Worm (Caenorhabditis elegans): ENCODE measurements around the gene nhx-2.

Gene nhx-2

ce11 chrII:7693929-7694328 is at the start of gene nhx-2:
Gene nhx-2, minus strand, starts transcription at chrII:7693957.
- TF ChIP-seq ztf-29 (GFP tag; IDR thresholded peaks at IDR 0.05) (no peak), med-1 (GFP tag; optimal IDR thresholded peaks at IDR 0.05; ENCODE audit: insufficient read depth) (no peak), cog-1 (tag; optimal IDR thresholded peaks at IDR 0.05) (no peak), T22C8.4 (GFP tag; IDR thresholded peaks at IDR 0.05) (no peak), ref-1 (GFP tag; conservative IDR thresholded peaks at IDR 0.05) (no peak), tab-1 (GFP tag; IDR thresholded peaks at IDR 0.05) (no peak), flt-1 (GFP tag; IDR thresholded peaks at IDR 0.05) (no peak), ztf-23 (GFP tag; IDR thresholded peaks at IDR 0.05) (no peak), klf-2 (GFP tag; conservative IDR thresholded peaks at IDR 0.05) (no peak)

ce11 chrII:7736725-7737124 is 43.0 kb upstream of the nhx-2 start:
- TF ChIP-seq flt-1 (GFP tag; IDR thresholded peaks at IDR 0.05) (no peak), klf-2 (GFP tag; conservative IDR thresholded peaks at IDR 0.05) (no peak), med-1 (GFP tag; optimal IDR thresholded peaks at IDR 0.05; ENCODE audit: insufficient read depth) (no peak), ztf-29 (GFP tag; IDR thresholded peaks at IDR 0.05) (no peak), ref-1 (GFP tag; conservative IDR thresholded peaks at IDR 0.05) (no peak), tab-1 (GFP tag; IDR thresholded peaks at IDR 0.05) (no peak), ztf-23 (GFP tag; IDR thresholded peaks at IDR 0.05) (no peak), T22C8.4 (GFP tag; IDR thresholded peaks at IDR 0.05) (no peak), cog-1 (tag; optimal IDR thresholded peaks at IDR 0.05) (no peak)

DNA sequence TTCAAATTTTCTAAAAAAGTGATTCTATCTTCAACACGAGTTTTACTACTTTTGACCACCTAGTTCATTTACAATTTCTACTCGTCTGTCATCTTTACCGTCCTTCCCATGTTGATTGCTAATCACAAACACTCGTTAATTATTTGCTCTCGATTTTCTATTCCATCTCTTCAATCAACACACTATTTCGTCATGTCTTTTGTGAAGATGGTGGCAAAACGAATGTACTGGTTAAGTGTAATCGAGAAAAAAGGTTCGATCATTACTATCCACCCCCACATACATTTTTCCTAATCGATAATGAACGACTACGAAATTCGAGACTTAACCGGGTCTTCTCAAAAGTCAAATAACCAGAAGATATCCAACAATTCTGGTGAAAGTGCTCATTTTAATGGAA is 30.8 kb upstream of the nhx-2 start, which contains the start of gene cpna-2:
Gene cpna-2, plus strand, starts transcription at position 301 of the 400 bp plus-strand sequence.
- TF ChIP-seq T22C8.4 (GFP tag; IDR thresholded peaks at IDR 0.05) = no peak
- no peak for TF ChIP-seq klf-2 (GFP tag; conservative IDR thresholded peaks at IDR 0.05)
- no peak for TF ChIP-seq ztf-23 (GFP tag; IDR thresholded peaks at IDR 0.05)
- TF ChIP-seq tab-1 (GFP tag; IDR thresholded peaks at IDR 0.05) = no peak

DNA sequence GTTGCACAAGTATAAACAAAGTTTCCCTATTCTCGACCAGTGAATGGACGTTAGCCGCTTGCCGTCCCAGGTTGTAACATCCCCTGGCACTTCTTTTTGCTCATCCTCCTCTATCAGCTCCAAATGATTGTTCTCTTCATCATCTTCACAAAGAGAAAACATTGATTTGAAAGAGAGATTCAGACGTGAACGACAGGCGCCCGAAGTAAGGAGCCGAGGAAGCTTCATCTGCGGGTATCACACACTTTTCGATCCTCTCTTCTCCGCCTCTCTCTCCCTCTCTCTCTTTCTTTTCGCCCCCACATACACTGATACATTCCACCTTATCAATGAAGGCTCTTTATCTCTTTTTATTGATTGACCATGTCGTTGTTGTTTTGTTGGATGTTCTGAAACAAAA is 29.0 kb upstream of the nhx-2 start:
- TF ChIP-seq ref-1 (GFP tag; conservative IDR thresholded peaks at IDR 0.05) (no peak), klf-2 (GFP tag; conservative IDR thresholded peaks at IDR 0.05) (no peak), tab-1 (GFP tag; IDR thresholded peaks at IDR 0.05) (no peak), ztf-23 (GFP tag; IDR thresholded peaks at IDR 0.05) (no peak), flt-1 (GFP tag; IDR thresholded peaks at IDR 0.05) (no peak), cog-1 (tag; optimal IDR thresholded peaks at IDR 0.05) (no peak)

DNA sequence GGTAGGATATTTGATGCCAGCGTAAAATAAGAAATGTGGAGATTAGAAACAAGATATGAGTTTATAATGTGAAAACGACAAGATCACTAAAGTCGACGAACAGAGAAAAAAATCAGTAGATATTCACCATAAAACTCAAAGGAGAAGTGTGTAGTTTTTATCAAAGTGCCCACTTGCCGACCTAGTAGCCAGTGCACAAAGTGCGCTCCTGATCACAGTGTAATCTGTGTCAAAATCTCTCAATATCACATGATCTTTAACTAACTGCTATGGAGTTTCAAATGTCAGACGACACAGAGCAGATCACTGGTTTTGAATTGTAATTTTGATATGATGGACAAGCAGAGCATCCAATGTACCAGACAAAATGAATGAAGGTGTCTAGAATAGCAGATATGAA is 26.7 kb upstream of the nhx-2 start:
- TF ChIP-seq T22C8.4 (GFP tag; IDR thresholded peaks at IDR 0.05) = no peak
- TF ChIP-seq klf-2 (GFP tag; conservative IDR thresholded peaks at IDR 0.05) = no peak

DNA sequence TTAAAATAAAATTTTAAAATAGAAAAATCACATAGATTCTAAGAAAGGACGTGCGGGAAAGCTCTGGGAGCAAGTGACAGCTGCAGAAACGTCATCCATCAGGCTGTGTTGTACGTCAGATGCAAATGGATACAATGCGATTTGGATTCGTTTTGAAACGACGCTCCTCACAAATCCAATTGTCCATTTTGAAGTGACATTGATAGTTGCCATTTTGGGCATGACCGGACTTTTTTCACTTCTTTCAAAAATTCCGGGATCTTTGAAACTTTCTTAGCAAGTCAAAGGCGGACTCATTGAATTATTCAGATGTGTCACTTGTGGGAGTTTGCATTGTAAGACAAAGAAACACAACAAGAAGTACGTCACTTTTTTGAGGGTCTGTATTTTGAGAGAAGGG is 25.3 kb upstream of the nhx-2 start:
- TF ChIP-seq ztf-23 (GFP tag; IDR thresholded peaks at IDR 0.05) = no peak
- TF ChIP-seq tab-1 (GFP tag; IDR thresholded peaks at IDR 0.05) = no peak
- TF ChIP-seq med-1 (GFP tag; optimal IDR thresholded peaks at IDR 0.05; ENCODE audit: insufficient read depth) = no peak
- TF ChIP-seq T22C8.4 (GFP tag; IDR thresholded peaks at IDR 0.05) = no peak
- no peak for TF ChIP-seq klf-2 (GFP tag; conservative IDR thresholded peaks at IDR 0.05)
- no peak for TF ChIP-seq cog-1 (tag; optimal IDR thresholded peaks at IDR 0.05)
- no peak for TF ChIP-seq ztf-29 (GFP tag; IDR thresholded peaks at IDR 0.05)
- no peak for TF ChIP-seq ref-1 (GFP tag; conservative IDR thresholded peaks at IDR 0.05)
- TF ChIP-seq flt-1 (GFP tag; IDR thresholded peaks at IDR 0.05) = no peak

- TF ChIP-seq ztf-29 (GFP tag; IDR thresholded peaks at IDR 0.05) (no peak), flt-1 (GFP tag; IDR thresholded peaks at IDR 0.05) (no peak), tab-1 (GFP tag; IDR thresholded peaks at IDR 0.05) (no peak), ztf-23 (GFP tag; IDR thresholded peaks at IDR 0.05) (no peak), med-1 (GFP tag; optimal IDR thresholded peaks at IDR 0.05; ENCODE audit: insufficient read depth) (no peak)
These were observed 24.7 kb upstream of the nhx-2 start, which contains the start of gene cpna-5 for ce11 chrII:7718491-7718890. Gene cpna-5, minus strand, starts transcription at chrII:7718591.

ce11 chrII:7716112-7716511 is 22.4 kb upstream of the nhx-2 start:
- TF ChIP-seq ztf-23 (GFP tag; IDR thresholded peaks at IDR 0.05) (no peak), tab-1 (GFP tag; IDR thresholded peaks at IDR 0.05) (no peak), ref-1 (GFP tag; conservative IDR thresholded peaks at IDR 0.05) (no peak), cog-1 (tag; optimal IDR thresholded peaks at IDR 0.05) (no peak), ztf-29 (GFP tag; IDR thresholded peaks at IDR 0.05) (no peak), flt-1 (GFP tag; IDR thresholded peaks at IDR 0.05) (no peak), T22C8.4 (GFP tag; IDR thresholded peaks at IDR 0.05) (no peak), klf-2 (GFP tag; conservative IDR thresholded peaks at IDR 0.05) (no peak), med-1 (GFP tag; optimal IDR thresholded peaks at IDR 0.05; ENCODE audit: insufficient read depth) (no peak)

ce11 chrII:7714614-7715186 is 20.9 kb upstream of the nhx-2 start:
- TF ChIP-seq ref-1 (GFP tag; conservative IDR thresholded peaks at IDR 0.05) (no peak), T22C8.4 (GFP tag; IDR thresholded peaks at IDR 0.05) (no peak), ztf-29 (GFP tag; IDR thresholded peaks at IDR 0.05) (no peak), med-1 (GFP tag; optimal IDR thresholded peaks at IDR 0.05; ENCODE audit: insufficient read depth) (no peak), tab-1 (GFP tag; IDR thresholded peaks at IDR 0.05) (no peak), klf-2 (GFP tag; conservative IDR thresholded peaks at IDR 0.05) (no peak), cog-1 (tag; optimal IDR thresholded peaks at IDR 0.05) (no peak), ztf-23 (GFP tag; IDR thresholded peaks at IDR 0.05) (no peak), flt-1 (GFP tag; IDR thresholded peaks at IDR 0.05) (no peak)

- TF ChIP-seq ztf-23 (GFP tag; IDR thresholded peaks at IDR 0.05) (no peak), T22C8.4 (GFP tag; IDR thresholded peaks at IDR 0.05) (no peak), ref-1 (GFP tag; conservative IDR thresholded peaks at IDR 0.05) (no peak), tab-1 (GFP tag; IDR thresholded peaks at IDR 0.05) (no peak), ztf-29 (GFP tag; IDR thresholded peaks at IDR 0.05) (no peak), flt-1 (GFP tag; IDR thresholded peaks at IDR 0.05) (no peak), med-1 (GFP tag; optimal IDR thresholded peaks at IDR 0.05; ENCODE audit: insufficient read depth) (no peak), cog-1 (tag; optimal IDR thresholded peaks at IDR 0.05) (no peak), klf-2 (GFP tag; conservative IDR thresholded peaks at IDR 0.05) (no peak)
These were observed 15.6 kb upstream of the nhx-2 start, which contains the start of gene sre-1 for ce11 chrII:7709301-7709754. Gene sre-1, plus strand, starts transcription at chrII:7709704.
